Worm (Caenorhabditis elegans): Measurements from ENCODE around the gene arrd-26.

DNA sequence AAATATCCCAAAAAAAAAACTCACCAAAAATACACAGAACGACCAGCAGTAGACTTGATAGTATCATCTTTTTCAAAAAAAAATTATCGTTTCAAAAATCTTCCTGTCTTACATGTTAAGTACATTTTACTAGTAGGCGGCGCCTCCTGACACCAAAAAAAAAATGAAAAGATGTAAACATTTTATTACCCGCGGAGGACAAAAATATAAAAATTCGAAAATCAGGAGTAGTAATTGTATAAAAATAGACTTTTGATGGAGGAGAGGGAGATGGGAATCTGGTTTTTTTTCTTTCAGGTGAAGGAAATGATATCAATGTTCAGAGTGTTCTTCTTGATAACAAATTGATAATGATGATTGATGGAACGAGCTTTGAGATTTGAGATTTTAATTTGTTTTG lies 36.8 kb downstream of the arrd-26 start, which contains the start of gene C23H5.15:
- no peak for TF ChIP-seq pqm-1 (tag; optimal IDR thresholded peaks at IDR 0.05)
- no peak for TF ChIP-seq lin-39 (tag; optimal IDR thresholded peaks at IDR 0.05)
